Worm (Caenorhabditis elegans) whole organism, L4 larva: Measurements from ENCODE around the gene col-43.

Experiments used
- F10B5.3 ChIP-seq: sonication (generic microtip); optimal IDR thresholded peaks from 2 replicates; lab custom pipeline; 2016; ENCODE audit warnings: mild to moderate bottlenecking, missing genetic modification characterization, missing compliant biosample characterization
- F37D6.2 ChIP-seq: sonication (generic microtip); optimal IDR thresholded peaks from 2 replicates; lab custom pipeline; 2016; ENCODE audit warnings: mild to moderate bottlenecking, missing genetic modification characterization, missing compliant biosample characterization
- F44E2.7 ChIP-seq: fragments of 200-800 bp; sonication (Bioruptor generic); IDR thresholded peaks from 2 replicates; pipeline ENCODE4 v2.1.2; 2022; ENCODE audit warnings: missing genetic modification characterization, missing compliant biosample characterization
- Y105C5A.15 ChIP-seq: fragments of 200-800 bp; sonication (Bioruptor generic); IDR thresholded peaks from 2 replicates; pipeline ENCODE4 v1.3.6; 2022; ENCODE audit warnings: missing genetic modification characterization, missing compliant biosample characterization
- Y48G9A.11 ChIP-seq: fragments of 200-800 bp; sonication (Bioruptor generic); IDR thresholded peaks from 2 replicates; pipeline ENCODE4 v1.3.6; 2022; ENCODE audit warnings: missing genetic modification reagents, missing genetic modification characterization, missing compliant biosample characterization
- Y5F2A.4 ChIP-seq: fragments of 200-800 bp; sonication (Bioruptor generic); optimal IDR thresholded peaks from 2 replicates; lab custom pipeline; 2018; ENCODE audit warnings: mild to moderate bottlenecking, missing genetic modification characterization, missing compliant biosample characterization
- ZK337.2 ChIP-seq: fragments of 200-800 bp; sonication (Bioruptor generic); IDR thresholded peaks from 2 replicates; pipeline ENCODE4 v1.3.6; 2022; ENCODE audit warnings: missing genetic modification reagents, missing genetic modification characterization, missing compliant biosample characterization
- ZK546.5 ChIP-seq, 2 experiments: sonication (generic microtip); optimal IDR thresholded peaks; 2 replicates each; lab custom pipeline; 2017; ENCODE audit warnings: missing biosample characterization in 2 of 2, missing genetic modification characterization in 2 of 2
- aly-2 ChIP-seq: sonication (generic microtip); optimal IDR thresholded peaks from 2 replicates; lab custom pipeline; 2018; ENCODE audit warnings: missing biosample characterization, missing genetic modification characterization
- ceh-32 ChIP-seq: sonication (generic microtip); optimal IDR thresholded peaks from 2 replicates; lab custom pipeline; 2016; ENCODE audit warnings: mild to moderate bottlenecking, missing genetic modification characterization, missing compliant biosample characterization; ENCODE audit not compliant: poor library complexity
- ceh-44 ChIP-seq: fragments of 200-800 bp; sonication (Bioruptor generic); IDR thresholded peaks from 2 replicates; pipeline ENCODE4 v1.3.6; 2022; ENCODE audit warnings: missing genetic modification reagents, missing genetic modification characterization, missing compliant biosample characterization
- ceh-62 ChIP-seq: sonication (generic microtip); optimal IDR thresholded peaks from 2 replicates; lab custom pipeline; 2017; ENCODE audit warnings: missing biosample characterization, missing genetic modification characterization
- ceh-82 ChIP-seq: sonication (generic microtip); optimal IDR thresholded peaks from 2 replicates; lab custom pipeline; 2017; ENCODE audit warnings: missing biosample characterization, missing genetic modification characterization
- cey-2 ChIP-seq: sonication (generic microtip); optimal IDR thresholded peaks from 3 replicates; lab custom pipeline; 2017; ENCODE audit warnings: missing genetic modification characterization, mild to moderate bottlenecking, missing compliant biosample characterization, antibody characterized with exemption, borderline replicate concordance; ENCODE audit not compliant: insufficient read depth
- daf-12 ChIP-seq: fragments of 150-350 bp; optimal IDR thresholded peaks from 2 replicates; lab custom pipeline; 2014; ENCODE audit warnings: missing biosample characterization, missing genetic modification reagents, missing genetic modification characterization
- daf-16 ChIP-seq, 3 experiments: sonication (generic microtip); optimal IDR thresholded peaks; 2 replicates each; lab custom pipeline; 2016 to 2017; ENCODE audit warnings: missing genetic modification characterization in 3 of 3, missing genetic modification reagents in 3 of 3, mild to moderate bottlenecking in 2 of 3, missing compliant biosample characterization in 2 of 3, missing biosample characterization in 1 of 3, moderate library complexity in 1 of 3
- daf-19 ChIP-seq: fragments of 200-800 bp; sonication (Bioruptor generic); conservative IDR thresholded peaks from 2 replicates; pipeline ENCODE4 v1.3.6; 2022; ENCODE audit warnings: missing genetic modification characterization, missing compliant biosample characterization
- daf-8 ChIP-seq: fragments of 200-800 bp; sonication (Bioruptor generic); IDR thresholded peaks from 2 replicates; pipeline ENCODE4 v1.3.6; 2022; ENCODE audit warnings: missing genetic modification characterization, missing compliant biosample characterization
- dmd-8 ChIP-seq: fragments of 200-800 bp; sonication (Bioruptor generic); IDR thresholded peaks from 2 replicates; pipeline ENCODE4 v1.3.6; 2022; ENCODE audit warnings: missing genetic modification characterization, missing compliant biosample characterization
- dpl-1 ChIP-seq: fragments of 150-350 bp; optimal IDR thresholded peaks from 2 replicates; lab custom pipeline; 2014; ENCODE audit warnings: missing biosample characterization, missing genetic modification reagents, missing genetic modification characterization
- duxl-1 ChIP-seq: sonication (generic microtip); optimal IDR thresholded peaks from 2 replicates; lab custom pipeline; 2016; ENCODE audit warnings: mild to moderate bottlenecking, missing genetic modification characterization, moderate library complexity, missing compliant biosample characterization; ENCODE audit not compliant: poor library complexity
- fos-1 ChIP-seq: fragments of 150-350 bp; optimal IDR thresholded peaks from 2 replicates; lab custom pipeline; 2014; ENCODE audit warnings: missing biosample characterization, missing genetic modification characterization
- hlh-30 ChIP-seq: sonication (generic microtip); optimal IDR thresholded peaks from 2 replicates; lab custom pipeline; 2017; ENCODE audit warnings: antibody characterized with exemption, mild to moderate bottlenecking, missing genetic modification characterization, missing compliant biosample characterization; ENCODE audit not compliant: insufficient read depth
- hmg-1.1 ChIP-seq: fragments of 200-800 bp; sonication (Bioruptor generic); IDR thresholded peaks from 2 replicates; pipeline ENCODE4 v1.3.6; 2022; ENCODE audit warnings: missing genetic modification reagents, missing genetic modification characterization, missing compliant biosample characterization
- jun-1 ChIP-seq: fragments of 150-350 bp; optimal IDR thresholded peaks from 2 replicates; lab custom pipeline; 2014; ENCODE audit warnings: missing biosample characterization, missing genetic modification reagents, missing genetic modification characterization
- lin-13 ChIP-seq: fragments of 150-350 bp; optimal IDR thresholded peaks from 2 replicates; lab custom pipeline; 2014; ENCODE audit warnings: missing biosample characterization, missing genetic modification reagents, missing genetic modification characterization
- lin-29 ChIP-seq: fragments of 200-800 bp; sonication (Bioruptor generic); IDR thresholded peaks from 2 replicates; pipeline ENCODE4 v1.3.6; 2022; ENCODE audit warnings: missing genetic modification reagents, missing genetic modification characterization, missing compliant biosample characterization
- lin-38 ChIP-seq: fragments of 200-800 bp; sonication (Bioruptor generic); IDR thresholded peaks from 2 replicates; pipeline ENCODE4 v1.3.6; 2022; ENCODE audit warnings: missing genetic modification reagents, missing genetic modification characterization, missing compliant biosample characterization
- lin-39 ChIP-seq: fragments of 150-350 bp; optimal IDR thresholded peaks from 2 replicates; lab custom pipeline; 2014; ENCODE audit warnings: missing biosample characterization, missing genetic modification reagents, missing genetic modification characterization
- lir-3 ChIP-seq: sonication (generic microtip); optimal IDR thresholded peaks from 2 replicates; lab custom pipeline; 2016; ENCODE audit warnings: mild to moderate bottlenecking, missing genetic modification characterization, missing compliant biosample characterization
- madf-5 ChIP-seq, 2 experiments: fragments of 200-800 bp; sonication (Bioruptor generic); IDR thresholded peaks; 2 replicates each; pipeline ENCODE4 v1.3.6; 2022; ENCODE audit warnings: missing compliant biosample characterization in 2 of 2, missing genetic modification characterization in 2 of 2
- mep-1 ChIP-seq: fragments of 150-350 bp; sonication (generic microtip); optimal IDR thresholded peaks from 3 replicates; lab custom pipeline; 2014; ENCODE audit warnings: missing biosample characterization, missing genetic modification characterization
- nhr-102 ChIP-seq: sonication (generic microtip); optimal IDR thresholded peaks from 2 replicates; lab custom pipeline; 2016; ENCODE audit warnings: mild to moderate bottlenecking, missing genetic modification characterization, moderate library complexity, missing compliant biosample characterization
- nhr-28 ChIP-seq: fragments of 150-350 bp; optimal IDR thresholded peaks from 2 replicates; lab custom pipeline; 2014; ENCODE audit warnings: missing biosample characterization, missing genetic modification characterization
- nhr-48 ChIP-seq: sonication (generic microtip); optimal IDR thresholded peaks from 2 replicates; lab custom pipeline; 2016; ENCODE audit warnings: mild to moderate bottlenecking, missing genetic modification characterization, missing compliant biosample characterization
- nhr-76 ChIP-seq: fragments of 150-350 bp; optimal IDR thresholded peaks from 2 replicates; lab custom pipeline; 2014; ENCODE audit warnings: missing biosample characterization, missing genetic modification characterization
- nhr-77 ChIP-seq: fragments of 150-350 bp; optimal IDR thresholded peaks from 2 replicates; lab custom pipeline; 2014; ENCODE audit warnings: missing biosample characterization, missing genetic modification characterization
- php-3 ChIP-seq: fragments of 200-800 bp; sonication (Bioruptor generic); IDR thresholded peaks from 2 replicates; pipeline ENCODE4 v1.3.6; 2022; ENCODE audit warnings: missing genetic modification reagents, missing genetic modification characterization, missing compliant biosample characterization
- pqm-1 ChIP-seq: sonication (generic microtip); optimal IDR thresholded peaks from 2 replicates; lab custom pipeline; 2017; ENCODE audit warnings: missing biosample characterization, missing genetic modification characterization
- saeg-2 ChIP-seq: fragments of 200-800 bp; sonication (Bioruptor generic); IDR thresholded peaks from 2 replicates; pipeline ENCODE4 v1.3.6; 2022; ENCODE audit warnings: missing genetic modification reagents, missing genetic modification characterization, missing compliant biosample characterization
- snpc-1.2 ChIP-seq: fragments of 200-800 bp; sonication (Bioruptor generic); IDR thresholded peaks from 2 replicates; pipeline ENCODE4 v1.3.6; 2022; ENCODE audit warnings: missing genetic modification reagents, missing genetic modification characterization, missing compliant biosample characterization
- snpc-4 ChIP-seq: fragments of 150-350 bp; optimal IDR thresholded peaks from 2 replicates; lab custom pipeline; 2014; ENCODE audit warnings: missing biosample characterization, missing genetic modification characterization
- spr-1 ChIP-seq: sonication (generic microtip); optimal IDR thresholded peaks from 2 replicates; lab custom pipeline; 2016; ENCODE audit warnings: mild to moderate bottlenecking, missing genetic modification characterization, missing compliant biosample characterization
- spr-3 ChIP-seq: fragments of 200-800 bp; sonication (Bioruptor generic); optimal IDR thresholded peaks from 2 replicates; lab custom pipeline; 2018; ENCODE audit warnings: mild to moderate bottlenecking, missing genetic modification characterization, missing compliant biosample characterization
- unc-130 ChIP-seq: sonication (generic microtip); optimal IDR thresholded peaks from 2 replicates; lab custom pipeline; 2016; ENCODE audit warnings: missing genetic modification reagents, missing genetic modification characterization, missing compliant biosample characterization
- unc-39 ChIP-seq: sonication (generic microtip); optimal IDR thresholded peaks from 2 replicates; lab custom pipeline; 2017; ENCODE audit warnings: missing biosample characterization, missing genetic modification characterization
- vab-7 ChIP-seq: fragments of 200-800 bp; sonication (Bioruptor generic); IDR thresholded peaks from 2 replicates; pipeline ENCODE4 v1.3.6; 2022; ENCODE audit warnings: missing genetic modification reagents, missing genetic modification characterization, missing compliant biosample characterization
- zfp-3 ChIP-seq: fragments of 200-800 bp; sonication (Bioruptor generic); conservative IDR thresholded peaks from 2 replicates; pipeline ENCODE4 v1.3.6; 2022; ENCODE audit warnings: missing genetic modification reagents, missing genetic modification characterization, missing compliant biosample characterization
- zip-11 ChIP-seq: fragments of 200-800 bp; sonication (Bioruptor generic); IDR thresholded peaks from 2 replicates; pipeline ENCODE4 v1.3.6; 2022; ENCODE audit warnings: missing genetic modification characterization, missing compliant biosample characterization
- ztf-7 ChIP-seq: fragments of 150-350 bp; optimal IDR thresholded peaks from 2 replicates; lab custom pipeline; 2014; ENCODE audit warnings: missing biosample characterization, missing genetic modification characterization

The col-43 gene

ce11 chrV:8040247-8041084, 10.2 kb downstream of the col-43 start (continued):
- TF ChIP-seq daf-12 (tag; lab: Kevin White, UChicago) (no peak), daf-19 (GFP tag; lab: Robert Waterston, UW) (no peak), php-3 (GFP tag; lab: Robert Waterston, UW) (no peak), pqm-1 (tag; lab: Kevin White, UChicago) (no peak), lin-29 (GFP tag; lab: Robert Waterston, UW) (no peak), ZK546.5 (tag; optimal IDR thresholded peaks at IDR 0.05; lab: Kevin White, UChicago) (no peak), lin-39 (tag; lab: Kevin White, UChicago) (no peak), zip-11 (no peak), nhr-48 (tag; lab: Kevin White, UChicago) (peak; percentile 51), Y5F2A.4 (GFP tag; lab: Kevin White, UChicago) (no peak), Y105C5A.15 (GFP tag; lab: Robert Waterston, UW) (no peak), dpl-1 (GFP tag; lab: Kevin White, UChicago) (peak; percentile 8), F37D6.2 (tag; lab: Kevin White, UChicago) (no peak), ztf-7 (tag; lab: Kevin White, UChicago) (no peak), ceh-44 (GFP tag; lab: Robert Waterston, UW) (no peak), nhr-28 (tag; lab: Kevin White, UChicago) (peak; percentile 43), lin-38 (GFP tag; lab: Robert Waterston, UW) (no peak), snpc-4 (no peak), spr-3 (GFP tag; lab: Kevin White, UChicago) (no peak), jun-1 (tag; lab: Kevin White, UChicago) (peak; percentile 8), zfp-3 (GFP tag; lab: Robert Waterston, UW) (no peak), vab-7 (GFP tag; lab: Robert Waterston, UW) (no peak), unc-39 (tag; lab: Kevin White, UChicago) (no peak), ZK337.2 (no peak), spr-1 (tag; lab: Kevin White, UChicago) (no peak), fos-1 (tag; lab: Kevin White, UChicago) (no peak), dmd-8 (no peak), aly-2 (no peak), ceh-62 (tag; lab: Kevin White, UChicago) (no peak), daf-16 (GFP tag; optimal IDR thresholded peaks at IDR 0.05; lab: Kevin White, UChicago) (no peak), daf-16 (tag; optimal IDR thresholded peaks at IDR 0.05; lab: Kevin White, UChicago) (no peak), F10B5.3 (tag; lab: Kevin White, UChicago) (no peak), ceh-32 (tag; lab: Kevin White, UChicago) (no peak), nhr-102 (no peak), hlh-30 (peak; percentile 42), lin-13 (GFP tag; lab: Kevin White, UChicago) (no peak), mep-1 (tag; lab: Kevin White, UChicago) (peak; percentile 5), nhr-76 (tag; lab: Kevin White, UChicago) (no peak), daf-8 (GFP tag; lab: Robert Waterston, UW) (no peak), lir-3 (tag; lab: Kevin White, UChicago) (no peak), snpc-1.2 (no peak), ceh-82 (no peak), cey-2 (tag; lab: Kevin White, UChicago) (no peak), nhr-77 (tag; lab: Kevin White, UChicago) (no peak), saeg-2 (no peak), duxl-1 (no peak), F44E2.7 (GFP tag; lab: Robert Waterston, UW) (no peak), hmg-1.1 (GFP tag; lab: Robert Waterston, UW) (no peak), unc-130 (no peak), madf-5 (GFP tag; IDR thresholded peaks at IDR 0.05; lab: Robert Waterston, UW) (no peak), Y48G9A.11 (GFP tag; lab: Robert Waterston, UW) (no peak)
